Fruit fly (Drosophila melanogaster) S2 (cell line): Measurements from ENCODE around the gene CG13639.

Experiments used
- CG8478 ChIP-seq: fragments of >200 bp; optimal IDR thresholded peaks from 2 replicates; lab custom pipeline; 2018
- CTCF ChIP-seq, 2 experiments: fragments of >200 bp; optimal IDR thresholded peaks; 2 replicates each; lab custom pipeline; 2018

CG13639 gene

dm6 chr3R:24845952-24846848 lies 14.0 kb downstream of the CG13639 start:
- TF ChIP-seq CTCF (optimal IDR thresholded peaks at IDR 0.05; lab: Kevin White, UChicago) (no peak), CG8478 (lab: Kevin White, UChicago) (no peak)

- TF ChIP-seq CG8478 (lab: Kevin White, UChicago) = no peak
- no peak for TF ChIP-seq CTCF (optimal IDR thresholded peaks at IDR 0.05; lab: Kevin White, UChicago)
Observed at dm6 chr3R:24845148-24845547, 15.0 kb downstream of the CG13639 start.

- TF ChIP-seq CTCF (optimal IDR thresholded peaks at IDR 0.05; lab: Kevin White, UChicago) (no peak), CG8478 (lab: Kevin White, UChicago) (no peak)
Observed at dm6 chr3R:24841635-24842034, 18.5 kb downstream of the CG13639 start, which contains the start of gene Esp. Esp (plus strand) TSS chr3R:24841935.

dm6 chr3R:24841063-24841462 lies 19.1 kb downstream of the CG13639 start, which contains the start of gene CG33658:
CG33658 (minus strand) TSS chr3R:24841163.
- TF ChIP-seq CTCF (optimal IDR thresholded peaks at IDR 0.05; lab: Kevin White, UChicago) = no peak
- TF ChIP-seq CG8478 (lab: Kevin White, UChicago) = no peak

- no peak for TF ChIP-seq CG8478 (lab: Kevin White, UChicago)
- TF ChIP-seq CTCF (optimal IDR thresholded peaks at IDR 0.05; lab: Kevin White, UChicago) = no peak
Observed at dm6 chr3R:24833652-24834051, 26.5 kb downstream of the CG13639 start, which contains the start of gene sosie. sosie (plus strand) TSS chr3R:24833952.

- TF ChIP-seq CG8478 (lab: Kevin White, UChicago) (no peak), CTCF (optimal IDR thresholded peaks at IDR 0.05; lab: Kevin White, UChicago) (peak in 1 of 2 experiments; percentile 10)
Observed at dm6 chr3R:24829887-24830351, 30.2 kb downstream of the CG13639 start, which contains the start of the genes Kaz and CG43273. Kaz (minus strand) TSS chr3R:24829959. CG43273 (plus strand) TSS chr3R:24830301.

- no peak for TF ChIP-seq CTCF (optimal IDR thresholded peaks at IDR 0.05; lab: Kevin White, UChicago)
Observed at dm6 chr3R:24828234-24828633, 31.9 kb downstream of the CG13639 start, which contains the start of gene RabX4. RabX4 (minus strand) TSS chr3R:24828409.

dm6 chr3R:24825548-24825947 lies 34.6 kb downstream of the CG13639 start, which contains the start of gene niki:
niki (minus strand) TSS chr3R:24825648.
- no peak for TF ChIP-seq CTCF (optimal IDR thresholded peaks at IDR 0.05; lab: Kevin White, UChicago)

dm6 chr3R:24823061-24823460 lies 37.1 kb downstream of the CG13639 start:
- TF ChIP-seq CG8478 (lab: Kevin White, UChicago) (no peak), CTCF (optimal IDR thresholded peaks at IDR 0.05; lab: Kevin White, UChicago) (no peak)

dm6 chr3R:24816993-24817854 lies 42.9 kb downstream of the CG13639 start, which contains the start of the genes CG5808 and Saf-B:
CG5808 (minus strand) TSS chr3R:24817007.
Saf-B (plus strand) TSS chr3R:24817464.
- TF ChIP-seq CG8478 (lab: Kevin White, UChicago) = no peak
- TF ChIP-seq CTCF (optimal IDR thresholded peaks at IDR 0.05; lab: Kevin White, UChicago) = no peak

dm6 chr3R:24813637-24814301 lies 46.4 kb downstream of the CG13639 start, which contains the start of the genes lili and CG34150:
lili (minus strand) TSS chr3R:24814012.
CG34150 (plus strand) TSS chr3R:24814262.
- TF ChIP-seq CTCF (optimal IDR thresholded peaks at IDR 0.05; lab: Kevin White, UChicago) (no peak), CG8478 (lab: Kevin White, UChicago) (no peak)

dm6 chr3R:24812987-24813636 lies 47.1 kb downstream of the CG13639 start:
- no peak for TF ChIP-seq CTCF (optimal IDR thresholded peaks at IDR 0.05; lab: Kevin White, UChicago)
- TF ChIP-seq CG8478 (lab: Kevin White, UChicago) = no peak

- TF ChIP-seq CG8478 (lab: Kevin White, UChicago) (no peak), CTCF (optimal IDR thresholded peaks at IDR 0.05; lab: Kevin White, UChicago) (no peak)
Observed at dm6 chr3R:24812394-24812793, 47.8 kb downstream of the CG13639 start.
